Fruit fly (Drosophila melanogaster) whole organism, wandering third instar larva: ENCODE data around the gene dUTPase.

Source experiments
- CG9705 ChIP-seq: fragments of 200-800 bp; sonication (Bioruptor generic); optimal IDR thresholded peaks from 2 replicates; lab custom pipeline; 2018; ENCODE audit warnings: missing biosample characterization, mild to moderate bottlenecking, missing genetic modification characterization
- Dfd ChIP-seq: fragments of >200 bp; optimal IDR thresholded peaks from 2 replicates; lab custom pipeline; 2017; ENCODE audit warnings: missing biosample characterization, missing genetic modification characterization
- Hr78 ChIP-seq: fragments of >200 bp; optimal IDR thresholded peaks from 2 replicates; lab custom pipeline; 2017; ENCODE audit warnings: missing biosample characterization, missing genetic modification characterization
- Mio ChIP-seq: sonication (Bioruptor generic); optimal IDR thresholded peaks from 2 replicates; lab custom pipeline; 2016; ENCODE audit warnings: missing biosample characterization, missing genetic modification characterization
- Rel ChIP-seq, 2 experiments: fragments of 200-800 bp; sonication (Bioruptor generic) in 1 of 2; optimal IDR thresholded peaks; 2 replicates in 1 of 2; 3 replicates in 1 of 2; lab custom pipeline; 2016 to 2019; ENCODE audit warnings: mild to moderate bottlenecking in 2 of 2, missing biosample characterization in 2 of 2, missing genetic modification characterization in 2 of 2, moderate library complexity in 1 of 2
- Sp1 ChIP-seq: fragments of 200-800 bp; sonication (Bioruptor generic); optimal IDR thresholded peaks from 3 replicates; lab custom pipeline; 2019; ENCODE audit warnings: missing biosample characterization, mild to moderate bottlenecking, missing genetic modification characterization, moderate library complexity
- brk ChIP-seq: fragments of 200-800 bp; sonication (Bioruptor generic); optimal IDR thresholded peaks from 2 replicates; lab custom pipeline; 2016; ENCODE audit warnings: missing biosample characterization, mild to moderate bottlenecking, missing genetic modification characterization
- ey ChIP-seq: fragments of 200-800 bp; sonication (Bioruptor generic); optimal IDR thresholded peaks from 2 replicates; lab custom pipeline; 2016; ENCODE audit warnings: missing biosample characterization, missing genetic modification characterization
- jim ChIP-seq: fragments of 175-275, 200-325 bp; sonication (Bioruptor generic); optimal IDR thresholded peaks from 2 replicates; lab custom pipeline; 2016; ENCODE audit warnings: missing biosample characterization, mild to moderate bottlenecking, missing genetic modification characterization
- lola ChIP-seq: fragments of >200 bp; optimal IDR thresholded peaks from 2 replicates; lab custom pipeline; 2017; ENCODE audit warnings: missing biosample characterization, missing genetic modification characterization
- pan ChIP-seq: fragments of >200 bp; optimal IDR thresholded peaks from 2 replicates; lab custom pipeline; 2017
- psq ChIP-seq: fragments of 200-800 bp; sonication (Bioruptor generic); optimal IDR thresholded peaks from 3 replicates; lab custom pipeline; 2017; ENCODE audit warnings: missing biosample characterization, mild to moderate bottlenecking, missing genetic modification characterization, moderate library complexity
- tai ChIP-seq: sonication (Bioruptor generic); optimal IDR thresholded peaks from 2 replicates; lab custom pipeline; 2016; ENCODE audit warnings: missing biosample characterization, missing genetic modification characterization

dm6 chr2L:10976046-10976863, 34.9 kb upstream of the dUTPase start, which contains the start of the genes ATPsynG and SCAR:
- TF ChIP-seq lola (GFP tag; lab: Kevin White, UChicago) (no peak), Mio (no peak), Hr78 (GFP tag; lab: Kevin White, UChicago) (no peak), Dfd (GFP tag; lab: Kevin White, UChicago) (no peak), pan (lab: Kevin White, UChicago) (no peak), ey (GFP tag; lab: Kevin White, UChicago) (no peak), brk (GFP tag; lab: Kevin White, UChicago) (no peak), Sp1 (GFP tag; lab: Kevin White, UChicago) (no peak), CG9705 (GFP tag; lab: Kevin White, UChicago) (no peak), tai (GFP tag; lab: Kevin White, UChicago) (no peak), psq (no peak), jim (no peak), Rel (GFP tag; optimal IDR thresholded peaks at IDR 0.05; lab: Kevin White, UChicago) (no peak), Rel (tag; optimal IDR thresholded peaks at IDR 0.05; lab: Kevin White, UChicago) (no peak)
